Worm (Caenorhabditis elegans) whole organism, L4 larva: Measurements from ENCODE around the gene sri-39.
"Not testable (repeated sequence)": the region's sequence is repeated elsewhere in the genome, so short reads cannot be mapped to it uniquely, and the experiment has no call there.

Source experiments
- F26F4.8 ChIP-seq: fragments of 200-800 bp; sonication (Bioruptor generic); conservative IDR thresholded peaks from 2 replicates; pipeline ENCODE4 v1.3.6; 2022; ENCODE audit warnings: missing genetic modification characterization, missing compliant biosample characterization
- F44E2.7 ChIP-seq: fragments of 200-800 bp; sonication (Bioruptor generic); IDR thresholded peaks from 2 replicates; pipeline ENCODE4 v2.1.2; 2022; ENCODE audit warnings: missing genetic modification characterization, missing compliant biosample characterization
- F49E8.2 ChIP-seq: sonication (generic microtip); optimal IDR thresholded peaks from 2 replicates; lab custom pipeline; 2016; ENCODE audit warnings: missing compliant biosample characterization, mild to moderate bottlenecking, missing genetic modification characterization, borderline replicate concordance
- R02D3.7 ChIP-seq: fragments of 150-350 bp; sonication (generic microtip); optimal IDR thresholded peaks from 3 replicates; lab custom pipeline; 2014; ENCODE audit warnings: missing biosample characterization, missing genetic modification characterization
- T20F7.1 ChIP-seq: fragments of 200-800 bp; sonication (Bioruptor generic); optimal IDR thresholded peaks from 2 replicates; lab custom pipeline; 2018; ENCODE audit warnings: mild to moderate bottlenecking, missing genetic modification characterization, missing compliant biosample characterization
- Y105C5A.15 ChIP-seq: fragments of 200-800 bp; sonication (Bioruptor generic); IDR thresholded peaks from 2 replicates; pipeline ENCODE4 v1.3.6; 2022; ENCODE audit warnings: missing genetic modification characterization, missing compliant biosample characterization
- aha-1 ChIP-seq: fragments of 150-350 bp; peaks from one replicate; lab custom pipeline; 2014; ENCODE audit warnings: missing biosample characterization, missing genetic modification characterization
- ctbp-1 ChIP-seq: fragments of 200-800 bp; sonication (Bioruptor generic); IDR thresholded peaks from 2 replicates; pipeline ENCODE4 v1.3.6; 2022; ENCODE audit warnings: missing genetic modification reagents, missing genetic modification characterization, missing compliant biosample characterization
- daf-16 ChIP-seq, 3 experiments: sonication (generic microtip); optimal IDR thresholded peaks; 2 replicates each; lab custom pipeline; 2016 to 2017; ENCODE audit warnings: missing genetic modification characterization in 3 of 3, missing genetic modification reagents in 3 of 3, mild to moderate bottlenecking in 2 of 3, missing compliant biosample characterization in 2 of 3, missing biosample characterization in 1 of 3, moderate library complexity in 1 of 3
- dmd-6 ChIP-seq: fragments of 200-800 bp; sonication (Bioruptor generic); IDR thresholded peaks from 2 replicates; pipeline ENCODE4 v1.3.6; 2022; ENCODE audit warnings: missing genetic modification reagents, missing genetic modification characterization, missing compliant biosample characterization
- dmd-9 ChIP-seq: fragments of 200-800 bp; sonication (Bioruptor generic); IDR thresholded peaks from 2 replicates; pipeline ENCODE4 v1.3.6; 2022; ENCODE audit warnings: missing genetic modification reagents, missing genetic modification characterization, missing compliant biosample characterization
- duxl-1 ChIP-seq: sonication (generic microtip); optimal IDR thresholded peaks from 2 replicates; lab custom pipeline; 2016; ENCODE audit warnings: mild to moderate bottlenecking, missing genetic modification characterization, moderate library complexity, missing compliant biosample characterization; ENCODE audit not compliant: poor library complexity
- hlh-30 ChIP-seq: sonication (generic microtip); optimal IDR thresholded peaks from 2 replicates; lab custom pipeline; 2017; ENCODE audit warnings: antibody characterized with exemption, mild to moderate bottlenecking, missing genetic modification characterization, missing compliant biosample characterization; ENCODE audit not compliant: insufficient read depth
- lim-7 ChIP-seq: fragments of 200-800 bp; sonication (Bioruptor generic); IDR thresholded peaks from 2 replicates; pipeline ENCODE4 v1.3.6; 2022; ENCODE audit warnings: missing genetic modification characterization, missing compliant biosample characterization
- lin-1 ChIP-seq: fragments of 200-800 bp; sonication (Bioruptor generic); IDR thresholded peaks from 2 replicates; pipeline ENCODE4 v1.3.6; 2022; ENCODE audit warnings: missing genetic modification reagents, missing genetic modification characterization, missing compliant biosample characterization
- lin-13 ChIP-seq: fragments of 150-350 bp; optimal IDR thresholded peaks from 2 replicates; lab custom pipeline; 2014; ENCODE audit warnings: missing biosample characterization, missing genetic modification reagents, missing genetic modification characterization
- lin-15B ChIP-seq: fragments of 150-350 bp; sonication (generic microtip); optimal IDR thresholded peaks from 3 replicates; lab custom pipeline; 2014; ENCODE audit warnings: missing biosample characterization, missing genetic modification characterization
- lin-29 ChIP-seq: fragments of 200-800 bp; sonication (Bioruptor generic); IDR thresholded peaks from 2 replicates; pipeline ENCODE4 v1.3.6; 2022; ENCODE audit warnings: missing genetic modification reagents, missing genetic modification characterization, missing compliant biosample characterization
- lsy-2 ChIP-seq, 2 experiments: fragments of 150-350 bp in 1 of 2; sonication (generic microtip) in 1 of 2; optimal IDR thresholded peaks; 2 replicates each; lab custom pipeline; 2014 to 2017; ENCODE audit warnings: missing biosample characterization in 2 of 2, missing genetic modification characterization in 2 of 2
- madf-5 ChIP-seq, 2 experiments: fragments of 200-800 bp; sonication (Bioruptor generic); IDR thresholded peaks; 2 replicates each; pipeline ENCODE4 v1.3.6; 2022; ENCODE audit warnings: missing compliant biosample characterization in 2 of 2, missing genetic modification characterization in 2 of 2
- nhr-28 ChIP-seq: fragments of 150-350 bp; optimal IDR thresholded peaks from 2 replicates; lab custom pipeline; 2014; ENCODE audit warnings: missing biosample characterization, missing genetic modification characterization
- nhr-42 ChIP-seq: fragments of 200-800 bp; sonication (Bioruptor generic); IDR thresholded peaks from 2 replicates; pipeline ENCODE4 v1.3.6; 2022; ENCODE audit warnings: missing genetic modification characterization, missing compliant biosample characterization
- pha-4 ChIP-seq, 2 experiments: fragments of 150-350 bp in 1 of 2; fragments of 200-800 bp in 1 of 2; sonication (Bioruptor generic) in 1 of 2; IDR thresholded peaks in 1 of 2; optimal IDR thresholded peaks in 1 of 2; 2 replicates each; pipeline versions ENCODE4 v1.3.6 to Lab custom; 2014 to 2022; ENCODE audit warnings: missing genetic modification characterization in 2 of 2, missing genetic modification reagents in 2 of 2, missing biosample characterization in 1 of 2, missing compliant biosample characterization in 1 of 2
- sdz-12 ChIP-seq: fragments of 200-800 bp; sonication (Bioruptor generic); optimal IDR thresholded peaks from 2 replicates; lab custom pipeline; 2018; ENCODE audit warnings: mild to moderate bottlenecking, missing genetic modification characterization, missing compliant biosample characterization
- set-16 ChIP-seq: fragments of 200-800 bp; sonication (Bioruptor generic); IDR thresholded peaks from 2 replicates; pipeline ENCODE4 v1.3.6; 2022; ENCODE audit warnings: missing genetic modification reagents, missing genetic modification characterization, missing compliant biosample characterization
- skn-1 ChIP-seq: fragments of 150-350 bp; optimal IDR thresholded peaks from 2 replicates; lab custom pipeline; 2014; ENCODE audit warnings: missing biosample characterization, missing genetic modification characterization
- unc-62 ChIP-seq, 3 experiments: fragments of 150-350 bp in 1 of 3; sonication (generic microtip); optimal IDR thresholded peaks in 2 of 3; peaks in 1 of 3; 1 replicate in 1 of 3; 2 replicates in 2 of 3; lab custom pipeline; 2014 to 2017; ENCODE audit warnings: missing biosample characterization in 3 of 3, missing genetic modification characterization in 3 of 3, missing genetic modification reagents in 3 of 3, missing genotype in 1 of 3
- ztf-7 ChIP-seq: fragments of 150-350 bp; optimal IDR thresholded peaks from 2 replicates; lab custom pipeline; 2014; ENCODE audit warnings: missing biosample characterization, missing genetic modification characterization

sri-39 gene

DNA sequence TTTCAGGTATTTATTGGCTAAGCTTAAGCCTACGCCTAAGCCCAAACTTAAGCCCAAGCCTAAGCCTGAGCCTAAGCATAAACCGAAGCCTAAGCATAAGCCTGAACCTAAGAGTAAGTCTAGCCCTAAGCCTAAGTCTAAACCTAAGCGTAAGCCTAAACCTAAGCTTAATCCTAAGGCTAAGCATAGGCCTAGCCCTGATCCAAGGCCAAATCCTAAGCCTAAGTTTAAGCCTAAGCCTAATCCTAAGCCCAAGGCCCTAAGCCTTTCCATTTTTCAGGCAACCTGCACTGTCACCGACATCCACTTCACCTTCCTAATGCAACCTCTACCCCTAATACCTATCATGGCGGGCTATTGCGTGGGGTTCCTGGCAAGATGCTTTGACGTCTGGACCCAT, 23.7 kb downstream of the sri-39 start:
- TF ChIP-seq Y105C5A.15 (GFP tag; lab: Robert Waterston, UW), result no peak
- TF ChIP-seq dmd-9 (GFP tag; lab: Robert Waterston, UW), result no peak
- TF ChIP-seq R02D3.7 (tag; lab: Kevin White, UChicago), result no peak
- TF ChIP-seq lin-15B, result no peak
- TF ChIP-seq lim-7 (GFP tag; lab: Robert Waterston, UW), result no peak
- no peak for TF ChIP-seq ctbp-1
- no peak for TF ChIP-seq set-16 (GFP tag; lab: Robert Waterston, UW)

DNA sequence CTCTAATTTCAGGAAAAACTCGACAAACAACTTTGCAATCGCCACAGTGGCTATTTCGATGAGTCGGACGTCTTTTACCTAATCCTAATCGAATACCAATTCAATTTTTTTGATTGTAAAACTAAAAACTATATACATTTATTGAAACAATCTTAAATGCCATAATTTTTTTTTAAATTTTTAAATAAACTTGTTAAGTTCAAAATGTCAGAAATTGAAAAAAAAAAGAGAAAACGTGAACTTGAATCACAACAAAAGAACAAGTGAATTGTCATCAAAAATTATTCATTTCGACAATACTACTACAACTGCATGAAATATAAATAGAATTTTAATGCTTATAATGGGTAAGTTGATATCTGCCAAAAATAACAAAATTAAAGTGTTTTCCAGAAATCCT, 25.0 kb downstream of the sri-39 start, which contains the start of gene D2062.13:
TSS of gene D2062.13 (plus strand) at position 301 of the 400 bp plus-strand sequence.
- not testable (repeated sequence) for TF ChIP-seq F49E8.2 (tag; lab: Kevin White, UChicago); pha-4 (GFP tag; IDR thresholded peaks at IDR 0.05; lab: Robert Waterston, UW); pha-4 (tag; optimal IDR thresholded peaks at IDR 0.05; lab: Kevin White, UChicago); sdz-12 (GFP tag; lab: Kevin White, UChicago)
- TF ChIP-seq, all 104 proteins: peak for 0; not testable (repeated sequence) for 104

DNA sequence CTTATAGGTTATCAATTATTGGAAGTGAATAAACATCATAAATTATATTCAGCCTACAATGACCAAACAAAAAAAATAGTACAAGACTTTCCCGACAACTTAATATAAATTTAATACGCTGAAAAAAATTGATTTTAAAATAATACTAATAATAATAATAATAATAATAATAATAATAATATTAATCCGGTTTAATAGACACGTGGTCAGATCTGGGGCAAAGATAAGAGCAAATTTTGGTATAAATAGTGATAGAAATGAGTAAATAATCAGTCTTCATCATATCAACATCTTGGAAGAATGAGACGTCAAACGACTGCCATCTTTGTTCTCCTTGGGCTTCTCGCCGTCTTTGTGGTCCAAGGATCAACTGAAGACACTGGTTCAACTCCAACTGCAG, 29.3 kb downstream of the sri-39 start, which contains the start of gene msrp-5:
TSS of gene msrp-5 (plus strand) at position 301 of the 400 bp plus-strand sequence.
- not testable (repeated sequence) for TF ChIP-seq ztf-7; lin-13 (GFP tag; lab: Kevin White, UChicago); nhr-42 (GFP tag; lab: Robert Waterston, UW)
- TF ChIP-seq, all 104 proteins: peak for 0; not testable (repeated sequence) for 104

DNA sequence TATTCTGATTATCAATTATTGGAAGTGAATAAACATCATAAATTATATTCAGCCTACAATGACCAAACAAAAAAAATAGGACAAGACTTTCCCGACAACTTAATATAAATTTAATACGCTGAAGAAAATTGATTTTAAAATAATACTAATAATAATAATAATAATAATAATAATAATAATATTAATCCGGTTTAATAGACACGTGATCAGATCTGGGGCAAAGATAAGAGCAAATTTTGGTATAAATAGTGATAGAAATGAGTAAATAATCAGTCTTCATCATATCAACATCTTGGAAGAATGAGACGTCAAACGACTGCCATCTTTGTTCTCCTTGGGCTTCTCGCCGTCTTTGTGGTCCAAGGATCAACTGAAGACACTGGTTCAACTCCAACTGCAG, 31.8 kb downstream of the sri-39 start, which contains the start of gene msrp-6:
TSS of gene msrp-6 (plus strand) at position 301 of the 400 bp plus-strand sequence.
- peak in 1 of 2 experiments; percentile 28 for TF ChIP-seq unc-62 (GFP tag; optimal IDR thresholded peaks at IDR 0.05 in 1 of 2; lab: Kevin White, UChicago)
- not testable (repeated sequence) for TF ChIP-seq unc-62 (tag; optimal IDR thresholded peaks at IDR 0.05; lab: Kevin White, UChicago)
- TF ChIP-seq aha-1 (tag; lab: Kevin White, UChicago), result peak; percentile 25

DNA sequence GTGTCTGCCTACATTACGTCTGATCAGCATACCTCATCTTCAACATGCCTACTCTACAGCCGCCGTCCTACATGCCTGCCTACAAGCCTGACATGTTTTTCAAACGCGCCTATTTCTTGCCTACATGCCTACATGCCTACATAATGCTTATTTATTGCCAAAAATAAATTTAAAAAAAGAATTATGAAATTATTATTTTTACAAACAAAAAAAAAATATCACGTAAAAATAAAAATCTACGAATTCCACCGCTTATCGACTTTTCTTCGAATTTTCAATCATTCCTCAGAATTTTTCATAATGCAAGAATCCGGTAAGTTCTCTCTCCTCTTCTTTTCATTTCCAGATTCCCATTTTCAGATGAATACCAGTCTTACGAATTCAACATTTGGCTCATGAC, 35.2 kb downstream of the sri-39 start, which contains the start of gene D2062.5:
TSS of gene D2062.5 (plus strand) at position 301 of the 400 bp plus-strand sequence.
- TF ChIP-seq lin-1 (GFP tag; lab: Robert Waterston, UW) (no peak), daf-16 (GFP tag; optimal IDR thresholded peaks at IDR 0.05; lab: Kevin White, UChicago) (no peak), daf-16 (tag; optimal IDR thresholded peaks at IDR 0.05; lab: Kevin White, UChicago) (no peak), F26F4.8 (GFP tag; lab: Robert Waterston, UW) (no peak), dmd-6 (GFP tag; lab: Robert Waterston, UW) (no peak), skn-1 (tag; lab: Kevin White, UChicago) (no peak), hlh-30 (tag; lab: Kevin White, UChicago) (no peak), aha-1 (tag; lab: Kevin White, UChicago) (no peak), T20F7.1 (no peak), lim-7 (GFP tag; lab: Robert Waterston, UW) (no peak), madf-5 (GFP tag; IDR thresholded peaks at IDR 0.05; lab: Robert Waterston, UW) (no peak), lin-29 (GFP tag; lab: Robert Waterston, UW) (no peak), duxl-1 (tag; lab: Kevin White, UChicago) (no peak), R02D3.7 (tag; lab: Kevin White, UChicago) (no peak), lsy-2 (tag; optimal IDR thresholded peaks at IDR 0.05; lab: Kevin White, UChicago) (no peak), nhr-28 (no peak), F44E2.7 (GFP tag; lab: Robert Waterston, UW) (no peak)
